Fruit fly (Drosophila melanogaster) whole organism, prepupa: ENCODE measurements around the gene Mrtf.

Source experiments
- CG10631 ChIP-seq: fragments of 200-800 bp; sonication (Bioruptor generic); optimal IDR thresholded peaks from 2 replicates; lab custom pipeline; 2016; ENCODE audit warnings: missing biosample characterization, missing genetic modification characterization
- CG11294 ChIP-seq: fragments of 200-800 bp; sonication (Bioruptor generic); IDR thresholded peaks from 2 replicates; pipeline ENCODE4 v1.3.6; 2022; ENCODE audit warnings: missing biosample characterization, missing genetic modification characterization
- CG11762 ChIP-seq: fragments of 200-800 bp; sonication (Bioruptor generic); optimal IDR thresholded peaks from 3 replicates; lab custom pipeline; 2016; ENCODE audit warnings: missing biosample characterization, missing genetic modification characterization; ENCODE audit not compliant: insufficient read depth
- CG15336 ChIP-seq: fragments of 200-800 bp; sonication (Bioruptor generic); IDR thresholded peaks from 2 replicates; pipeline ENCODE4 v1.3.6; 2022; ENCODE audit warnings: missing biosample characterization, missing genetic modification characterization
- CG1621 ChIP-seq: fragments of 200-800 bp; sonication (Bioruptor generic); optimal IDR thresholded peaks from 3 replicates; lab custom pipeline; 2018; ENCODE audit warnings: missing biosample characterization, mild to moderate bottlenecking, missing genetic modification characterization
- CG16779 ChIP-seq: fragments of 200-800 bp; sonication (Bioruptor generic); optimal IDR thresholded peaks from 3 replicates; lab custom pipeline; 2017; ENCODE audit warnings: missing biosample characterization, mild to moderate bottlenecking, missing genetic modification characterization
- CG31627 ChIP-seq: fragments of 200-800 bp; sonication (Bioruptor generic); optimal IDR thresholded peaks from 3 replicates; lab custom pipeline; 2016; ENCODE audit warnings: missing biosample characterization, missing genetic modification characterization
- CG32006 ChIP-seq: fragments of 200-800 bp; sonication (Bioruptor generic); optimal IDR thresholded peaks from 3 replicates; lab custom pipeline; 2017; ENCODE audit warnings: missing biosample characterization, mild to moderate bottlenecking, missing genetic modification characterization
- CG3919 ChIP-seq: fragments of 200-800 bp; sonication (Bioruptor generic); optimal IDR thresholded peaks from 3 replicates; lab custom pipeline; 2016; ENCODE audit warnings: missing biosample characterization, missing genetic modification characterization
- CG6792 ChIP-seq: fragments of 200-800 bp; sonication (Bioruptor generic); optimal IDR thresholded peaks from 3 replicates; lab custom pipeline; 2016; ENCODE audit warnings: missing biosample characterization, missing genetic modification characterization
- CG6808 ChIP-seq: fragments of 200-800 bp; sonication (Bioruptor generic); optimal IDR thresholded peaks from 3 replicates; lab custom pipeline; 2017; ENCODE audit warnings: missing biosample characterization, missing genetic modification characterization, mild to moderate bottlenecking, moderate library complexity, missing genetic modification reagents
- CG6854 ChIP-seq: fragments of 200-800 bp; sonication (Bioruptor generic); optimal IDR thresholded peaks from 2 replicates; lab custom pipeline; 2017; ENCODE audit warnings: missing biosample characterization, mild to moderate bottlenecking, missing genetic modification characterization
- CG7368 ChIP-seq: fragments of 200-800 bp; sonication (Bioruptor generic); optimal IDR thresholded peaks from 3 replicates; lab custom pipeline; 2016; ENCODE audit warnings: missing biosample characterization, missing genetic modification characterization
- CG8119 ChIP-seq: fragments of 200-800 bp; sonication (Bioruptor generic); IDR thresholded peaks from 3 replicates; pipeline ENCODE4 v1.3.6; 2022; ENCODE audit warnings: missing biosample characterization, missing genetic modification characterization
- CG8319 ChIP-seq: fragments of 200-800 bp; sonication (Bioruptor generic); optimal IDR thresholded peaks from 3 replicates; lab custom pipeline; 2016; ENCODE audit warnings: missing biosample characterization, missing genetic modification characterization
- Eip78C ChIP-seq: fragments of 200-800 bp; sonication (Bioruptor generic); peaks from one replicate; lab custom pipeline; 2016; ENCODE audit warnings: missing biosample characterization, missing genetic modification characterization
- Eip93F ChIP-seq: fragments of 200-800 bp; sonication (Bioruptor generic); optimal IDR thresholded peaks from 2 replicates; lab custom pipeline; 2016; ENCODE audit warnings: missing biosample characterization, mild to moderate bottlenecking, missing genetic modification characterization
- Ets96B ChIP-seq: fragments of 200-800 bp; optimal IDR thresholded peaks from 2 replicates; lab custom pipeline; 2019; ENCODE audit warnings: missing biosample characterization, mild to moderate bottlenecking, missing genetic modification characterization, moderate library complexity
- Hr38 ChIP-seq: sonication (Bioruptor generic); optimal IDR thresholded peaks from 2 replicates; lab custom pipeline; 2016; ENCODE audit warnings: missing biosample characterization, missing genetic modification characterization
- Hr39 ChIP-seq: fragments of 200-800 bp; sonication (Bioruptor generic); optimal IDR thresholded peaks from 2 replicates; lab custom pipeline; 2016; ENCODE audit warnings: missing biosample characterization, missing genetic modification characterization
- Hr4 ChIP-seq: fragments of 200-800 bp; sonication (Bioruptor generic); optimal IDR thresholded peaks from 3 replicates; lab custom pipeline; 2016; ENCODE audit warnings: missing biosample characterization, missing genetic modification characterization
- Lpt ChIP-seq: fragments of 200-800 bp; sonication (Bioruptor generic); optimal IDR thresholded peaks from 3 replicates; lab custom pipeline; 2016; ENCODE audit warnings: missing biosample characterization, missing genetic modification characterization
- Met ChIP-seq: fragments of 200-800 bp; sonication (Bioruptor generic); optimal IDR thresholded peaks from 3 replicates; lab custom pipeline; 2016; ENCODE audit warnings: missing biosample characterization, missing genetic modification characterization
- OdsH ChIP-seq: fragments of 200-800 bp; sonication (Bioruptor generic); optimal IDR thresholded peaks from 3 replicates; lab custom pipeline; 2016; ENCODE audit warnings: missing biosample characterization, missing genetic modification characterization
- Smox ChIP-seq: fragments of 200-800 bp; sonication (Bioruptor generic); optimal IDR thresholded peaks from 3 replicates; lab custom pipeline; 2016; ENCODE audit warnings: missing biosample characterization, missing genetic modification characterization
- Sox14 ChIP-seq: fragments of 200-800 bp; sonication (Bioruptor generic); optimal IDR thresholded peaks from 3 replicates; lab custom pipeline; 2016; ENCODE audit warnings: missing biosample characterization, missing genetic modification characterization
- achi ChIP-seq: fragments of 200-800 bp; sonication (Bioruptor generic); optimal IDR thresholded peaks from 3 replicates; lab custom pipeline; 2016; ENCODE audit warnings: missing biosample characterization, missing genetic modification characterization
- cyc ChIP-seq: fragments of 200-800 bp; sonication (Bioruptor generic); optimal IDR thresholded peaks from 3 replicates; lab custom pipeline; 2016; ENCODE audit warnings: missing biosample characterization, missing genetic modification characterization
- dsx ChIP-seq: fragments of 200-800 bp; optimal IDR thresholded peaks from 3 replicates; lab custom pipeline; 2019; ENCODE audit warnings: missing biosample characterization, mild to moderate bottlenecking, missing genetic modification characterization, moderate library complexity; ENCODE audit not compliant: poor library complexity, severe bottlenecking
- eg ChIP-seq: fragments of 200-800 bp; sonication (Bioruptor generic); IDR thresholded peaks from 3 replicates; pipeline ENCODE4 v1.3.6; 2022; ENCODE audit warnings: missing biosample characterization, missing genetic modification characterization
- fd85E ChIP-seq: fragments of 200-800 bp; sonication (Bioruptor generic); optimal IDR thresholded peaks from 3 replicates; lab custom pipeline; 2016; ENCODE audit warnings: missing biosample characterization, missing genetic modification characterization
- fkh ChIP-seq: fragments of 200-800 bp; sonication (Bioruptor generic); optimal IDR thresholded peaks from 3 replicates; lab custom pipeline; 2017; ENCODE audit warnings: missing biosample characterization, mild to moderate bottlenecking, missing genetic modification characterization, moderate library complexity
- pdm3 ChIP-seq: fragments of 200-800 bp; sonication (Bioruptor generic); optimal IDR thresholded peaks from 3 replicates; lab custom pipeline; 2016; ENCODE audit warnings: missing biosample characterization, missing genetic modification characterization
- salr ChIP-seq, 2 experiments: fragments of 200-800 bp; sonication (Bioruptor generic); optimal IDR thresholded peaks; 3 replicates each; lab custom pipeline; 2016 to 2018; ENCODE audit warnings: missing biosample characterization in 2 of 2, missing genetic modification characterization in 2 of 2, mild to moderate bottlenecking in 1 of 2
- spab ChIP-seq: fragments of 200-800 bp; sonication (Bioruptor generic); optimal IDR thresholded peaks from 2 replicates; lab custom pipeline; 2017; ENCODE audit warnings: missing biosample characterization, mild to moderate bottlenecking, missing genetic modification characterization, missing genetic modification reagents
- ss ChIP-seq, 2 experiments: fragments of 200-800 bp; sonication (Bioruptor generic); optimal IDR thresholded peaks; 2 replicates in 1 of 2; 3 replicates in 1 of 2; lab custom pipeline; 2017 to 2018; ENCODE audit warnings: mild to moderate bottlenecking in 2 of 2, missing biosample characterization in 2 of 2, missing genetic modification characterization in 2 of 2, moderate library complexity in 1 of 2
- svp ChIP-seq: fragments of 200-800 bp; sonication (Bioruptor generic); peaks from one replicate; lab custom pipeline; 2016; ENCODE audit warnings: missing biosample characterization, missing genetic modification characterization
- topi ChIP-seq: fragments of 200-800 bp; sonication (Bioruptor generic); optimal IDR thresholded peaks from 3 replicates; lab custom pipeline; 2016; ENCODE audit warnings: missing biosample characterization, missing genetic modification characterization
- vri ChIP-seq: fragments of 200-800 bp; sonication (Bioruptor generic); optimal IDR thresholded peaks from 3 replicates; lab custom pipeline; 2016; ENCODE audit warnings: missing biosample characterization, mild to moderate bottlenecking, missing genetic modification characterization

Gene Mrtf

DNA sequence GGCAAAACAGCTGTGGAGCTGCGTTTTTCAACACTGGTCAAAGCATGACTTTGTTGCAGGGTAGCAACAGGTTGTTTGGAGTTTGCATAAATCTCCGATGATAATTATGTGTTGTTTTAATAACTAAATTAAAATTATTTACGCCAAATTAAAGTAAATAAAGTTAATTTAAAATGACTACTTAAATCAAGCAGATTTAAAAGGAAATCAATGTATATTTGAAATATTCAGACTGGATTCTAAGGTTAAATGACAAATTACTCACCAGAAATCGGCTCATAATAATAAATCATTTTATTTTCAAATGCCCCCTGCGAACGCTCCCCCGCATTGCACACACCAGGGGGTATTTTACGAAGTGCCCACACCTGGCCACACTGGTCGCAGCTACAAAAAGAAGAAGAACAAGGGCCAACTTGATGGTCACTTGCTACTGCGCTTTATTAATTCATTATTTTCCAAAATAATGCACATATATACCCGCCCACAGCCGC, 7.7 kb upstream of the Mrtf start, which contains the start of the genes CG12093 and Atg2 (continued):
- TF ChIP-seq CG8319 (GFP tag; lab: Kevin White, UChicago) = peak; percentile 89
- TF ChIP-seq OdsH (GFP tag; lab: Kevin White, UChicago) = peak; percentile 97
- peak; percentile 87 to 95 for TF ChIP-seq salr (GFP tag; optimal IDR thresholded peaks at IDR 0.05; lab: Kevin White, UChicago)
- peak; percentile 29 for TF ChIP-seq Hr38 (GFP tag; lab: Kevin White, UChicago)
- TF ChIP-seq pdm3 (GFP tag; lab: Kevin White, UChicago) = peak; percentile 95
- peak; percentile 92 for TF ChIP-seq CG11294 (GFP tag; lab: Robert Waterston, UW)
- peak; percentile 74 for TF ChIP-seq CG11762 (GFP tag; lab: Kevin White, UChicago)
- peak; percentile 87 for TF ChIP-seq CG7368 (GFP tag; lab: Kevin White, UChicago)
- TF ChIP-seq Hr39 (GFP tag; lab: Kevin White, UChicago) = peak; percentile 90
- peak; percentile 93 for TF ChIP-seq Hr4 (GFP tag; lab: Kevin White, UChicago)
- TF ChIP-seq CG31627 (GFP tag; lab: Kevin White, UChicago) = peak; percentile 94
- peak; percentile 76 for TF ChIP-seq fkh
- TF ChIP-seq CG6792 (GFP tag; lab: Kevin White, UChicago) = peak; percentile 92
- peak; percentile 93 for TF ChIP-seq Lpt (GFP tag; lab: Kevin White, UChicago)
- TF ChIP-seq Met (GFP tag; lab: Kevin White, UChicago) = peak; percentile 92
- TF ChIP-seq Eip93F = peak; percentile 76
- TF ChIP-seq CG6808 (GFP tag; lab: Kevin White, UChicago) = peak; percentile 86
- TF ChIP-seq CG32006 = peak; percentile 96
- TF ChIP-seq Smox = peak; percentile 92
- no peak for TF ChIP-seq spab (GFP tag; lab: Kevin White, UChicago)
- peak in 1 of 2 experiments; percentile 85 for TF ChIP-seq ss (GFP tag; optimal IDR thresholded peaks at IDR 0.05; lab: Kevin White, UChicago)

dm6 chr3L:2772045-2772444, 5.7 kb upstream of the Mrtf start, which contains the start of gene AhcyL1:
TSS of gene AhcyL1 (minus strand) at chr3L:2772325.
- peak; percentile 71 for TF ChIP-seq Sox14
- TF ChIP-seq CG7368 (GFP tag; lab: Kevin White, UChicago) = no peak
- TF ChIP-seq CG8119 (GFP tag; lab: Robert Waterston, UW) = no peak
- TF ChIP-seq CG1621 (tag; lab: Kevin White, UChicago) = peak; percentile 36
- no peak for TF ChIP-seq Hr38 (GFP tag; lab: Kevin White, UChicago)
- no peak for TF ChIP-seq CG10631
- peak; percentile 21 for TF ChIP-seq dsx
- no peak for TF ChIP-seq CG6808 (GFP tag; lab: Kevin White, UChicago)
- peak; percentile 94 for TF ChIP-seq svp
- TF ChIP-seq Lpt (GFP tag; lab: Kevin White, UChicago) = no peak
- peak; percentile 32 for TF ChIP-seq CG6854 (GFP tag; lab: Kevin White, UChicago)
- no peak for TF ChIP-seq vri (GFP tag; lab: Kevin White, UChicago)
- TF ChIP-seq ss (GFP tag; optimal IDR thresholded peaks at IDR 0.05; lab: Kevin White, UChicago) = peak; percentile 12 to 55
- TF ChIP-seq OdsH (GFP tag; lab: Kevin White, UChicago) = no peak
- no peak for TF ChIP-seq CG32006
- no peak for TF ChIP-seq eg
- TF ChIP-seq topi (GFP tag; lab: Kevin White, UChicago) = no peak
- no peak for TF ChIP-seq Hr4 (GFP tag; lab: Kevin White, UChicago)
- no peak for TF ChIP-seq CG6792 (GFP tag; lab: Kevin White, UChicago)
- TF ChIP-seq Met (GFP tag; lab: Kevin White, UChicago) = no peak
- TF ChIP-seq Eip78C (GFP tag; lab: Kevin White, UChicago) = no peak
- TF ChIP-seq Ets96B (tag; lab: Kevin White, UChicago) = no peak
- no peak for TF ChIP-seq CG16779 (tag; lab: Kevin White, UChicago)
- peak; percentile 19; the same call in 1 of the 2 replicates for TF ChIP-seq CG15336
- no peak for TF ChIP-seq fd85E
- TF ChIP-seq cyc (GFP tag; lab: Kevin White, UChicago) = no peak
- peak; percentile 25 for TF ChIP-seq CG3919 (GFP tag; lab: Kevin White, UChicago)
- no peak for TF ChIP-seq achi (GFP tag; lab: Kevin White, UChicago)
- no peak for TF ChIP-seq fkh
- TF ChIP-seq, all 60 proteins: peak for 8
